Fruit fly (Drosophila melanogaster): ENCODE data around the gene Irbp18.
A peak's percentile ranks its signal among the peaks of the same experiment; 100 is the strongest.
"Not testable (repeated sequence)": the region's sequence is repeated elsewhere in the genome, so short reads cannot be mapped to it uniquely, and the experiment has no call there.

Gene Irbp18

DNA sequence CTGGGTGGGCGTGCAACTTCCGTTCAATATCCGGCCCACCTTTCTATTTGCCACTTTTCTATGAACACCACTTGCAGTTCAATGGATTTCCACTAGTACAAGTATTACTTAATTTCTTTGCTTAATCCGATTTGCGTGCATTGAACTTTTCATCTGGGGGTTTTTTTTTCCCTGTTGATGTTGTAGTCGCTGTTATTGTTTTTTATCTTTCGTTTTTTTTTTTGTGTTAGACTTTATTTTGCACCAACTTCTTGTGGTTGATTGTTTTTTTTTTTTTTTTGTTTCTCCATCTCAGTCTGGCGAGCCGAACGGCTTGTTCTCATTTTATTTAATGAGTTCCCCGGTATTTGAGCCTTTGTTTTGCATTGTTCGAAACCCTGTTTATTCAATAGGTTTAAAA is 38.4 kb upstream of the Irbp18 start:
- TF ChIP-seq CG6808 (GFP tag; optimal IDR thresholded peaks at IDR 0.05): peak; percentile 68
- peak; percentile 46 for TF ChIP-seq CG8632 (GFP tag; optimal IDR thresholded peaks at IDR 0.05)
- TF ChIP-seq Eip78C (GFP tag): peak; percentile 70
- TF ChIP-seq CG3032 (tag; optimal IDR thresholded peaks at IDR 0.05): no peak
- 0 out of 2 replicates have a peak, but pooled peaks have one; percentile 7 for TF ChIP-seq CG15336 (GFP tag; IDR thresholded peaks at IDR 0.05)
- peak; percentile 66 to 74 for TF ChIP-seq ss (GFP tag; optimal IDR thresholded peaks at IDR 0.05)
- no peak for TF ChIP-seq CG6163 (GFP tag; IDR thresholded peaks at IDR 0.05)
- TF ChIP-seq CG10669 (GFP tag; optimal IDR thresholded peaks at IDR 0.05): no peak
- TF ChIP-seq CG6276 (GFP tag; optimal IDR thresholded peaks at IDR 0.05): no peak
- TF ChIP-seq spab (GFP tag; optimal IDR thresholded peaks at IDR 0.05): no peak
- TF ChIP-seq CG7368 (GFP tag; optimal IDR thresholded peaks at IDR 0.05): no peak
- TF ChIP-seq CG9139 (GFP tag; optimal IDR thresholded peaks at IDR 0.05): peak; percentile 63
- peak; percentile 52 for TF ChIP-seq dsx (GFP tag; optimal IDR thresholded peaks at IDR 0.05; ENCODE audit: poor library complexity, severe bottlenecking)
- TF ChIP-seq CG8119 (GFP tag; IDR thresholded peaks at IDR 0.05): no peak

DNA sequence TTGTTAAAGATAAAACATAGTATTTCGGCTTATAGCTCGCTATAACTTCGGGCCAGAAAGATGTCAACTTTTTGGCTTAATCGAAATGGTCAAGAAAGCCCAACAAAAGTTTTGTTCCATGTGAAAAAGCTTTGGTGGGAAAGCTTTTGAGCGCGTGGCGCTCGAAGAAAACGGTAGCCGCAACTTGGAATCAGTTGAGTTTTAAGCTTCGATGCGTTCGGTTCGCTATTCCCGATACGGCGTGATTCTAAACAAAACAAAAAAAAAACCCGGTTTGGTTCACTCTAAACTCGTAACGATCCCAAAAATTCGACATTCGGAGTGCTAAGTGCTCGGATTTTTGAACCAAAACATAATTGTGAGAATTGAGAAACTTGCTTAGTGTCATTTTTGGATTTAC is 37.9 kb upstream of the Irbp18 start, which contains the start of gene IRSp53:
Gene IRSp53 (plus strand): TSS at position 204 of the 400 bp plus-strand sequence.
- no peak for TF ChIP-seq Eip93F (GFP tag; optimal IDR thresholded peaks at IDR 0.05)
- TF ChIP-seq CG15336 (GFP tag; IDR thresholded peaks at IDR 0.05): peak; percentile 27; the same call in 1 of the 2 replicates

DNA sequence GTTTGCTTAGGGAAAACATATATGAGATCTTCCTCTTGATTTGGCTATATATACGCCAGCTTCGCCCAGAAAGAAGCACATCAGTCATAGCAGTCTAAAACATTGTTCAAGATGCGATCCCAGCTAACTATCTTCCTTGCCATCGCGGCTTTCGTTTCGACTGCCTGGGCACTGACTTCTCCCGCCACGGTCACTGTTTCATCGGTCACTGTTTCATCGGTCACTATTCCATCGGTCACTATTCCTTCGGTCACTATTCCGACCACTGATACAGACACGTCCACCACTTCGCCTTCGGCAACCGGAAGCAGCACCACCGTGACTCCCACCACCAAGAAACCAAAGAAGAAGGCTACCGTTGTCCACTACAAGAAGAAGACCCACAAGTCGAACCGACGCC is 36.9 kb upstream of the Irbp18 start, which contains the start of gene CG14143:
Gene CG14143 (plus strand): TSS at position 102 of the 400 bp plus-strand sequence.
- TF ChIP-seq CG10631, Ets21C, cyc (GFP tag; optimal IDR thresholded peaks at IDR 0.05): not testable (repeated sequence)

DNA sequence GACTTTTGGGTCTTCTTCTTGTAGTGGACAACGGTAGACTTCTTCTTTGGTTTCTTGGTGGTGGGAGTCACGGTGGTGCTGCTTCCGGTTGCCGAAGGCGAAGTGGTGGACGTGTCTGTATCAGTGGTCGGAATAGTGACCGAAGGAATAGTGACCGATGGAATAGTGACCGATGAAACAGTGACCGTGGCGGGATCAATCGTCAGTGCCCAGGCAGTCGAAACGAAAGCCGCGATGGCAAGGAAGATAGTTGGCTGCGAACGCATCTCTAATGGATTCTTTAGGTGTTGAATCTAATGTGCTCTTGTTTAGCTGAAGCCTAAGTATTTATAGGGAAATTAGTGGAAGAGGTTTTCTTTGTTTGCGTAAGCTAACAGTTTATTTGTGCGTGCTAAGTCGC is 34.1 kb upstream of the Irbp18 start, which contains the start of gene CG32074:
Gene CG32074 (minus strand): TSS at position 268 of the 400 bp plus-strand sequence.
- not testable (repeated sequence) for TF ChIP-seq Eip78C (GFP tag); CG10631 (GFP tag; optimal IDR thresholded peaks at IDR 0.05); cyc (GFP tag; optimal IDR thresholded peaks at IDR 0.05)

DNA sequence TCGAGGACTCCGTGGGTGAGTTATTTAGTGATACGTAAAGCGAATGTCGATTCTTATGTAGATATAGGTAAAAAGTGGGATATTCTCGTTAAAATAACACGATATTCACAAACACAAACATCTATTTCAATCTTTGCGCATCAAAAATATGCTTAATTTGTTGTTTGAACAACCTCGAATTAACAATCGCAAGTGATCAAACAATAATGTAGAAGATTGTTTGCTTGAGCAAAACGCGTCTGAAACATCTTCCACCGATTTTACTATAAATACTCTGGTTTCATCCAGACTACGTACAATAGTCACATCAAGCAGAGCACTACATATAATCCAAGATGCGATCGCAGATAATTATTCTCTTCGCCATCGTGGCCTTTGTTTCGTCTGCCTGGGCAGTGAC is 32.5 kb upstream of the Irbp18 start, which contains the start of gene nol:
Gene nol (plus strand): TSS at position 301 of the 400 bp plus-strand sequence.
- TF ChIP-seq Hr38 (GFP tag; optimal IDR thresholded peaks at IDR 0.05) (no peak), spab (GFP tag; optimal IDR thresholded peaks at IDR 0.05) (no peak), Sox15 (GFP tag; optimal IDR thresholded peaks at IDR 0.05) (no peak), Gug (GFP tag; IDR thresholded peaks at IDR 0.05) (no peak), cyc (GFP tag; optimal IDR thresholded peaks at IDR 0.05) (no peak), Smox (GFP tag; optimal IDR thresholded peaks at IDR 0.05) (no peak), CG8119 (GFP tag; IDR thresholded peaks at IDR 0.05) (no peak), CG10669 (GFP tag; optimal IDR thresholded peaks at IDR 0.05) (no peak)

DNA sequence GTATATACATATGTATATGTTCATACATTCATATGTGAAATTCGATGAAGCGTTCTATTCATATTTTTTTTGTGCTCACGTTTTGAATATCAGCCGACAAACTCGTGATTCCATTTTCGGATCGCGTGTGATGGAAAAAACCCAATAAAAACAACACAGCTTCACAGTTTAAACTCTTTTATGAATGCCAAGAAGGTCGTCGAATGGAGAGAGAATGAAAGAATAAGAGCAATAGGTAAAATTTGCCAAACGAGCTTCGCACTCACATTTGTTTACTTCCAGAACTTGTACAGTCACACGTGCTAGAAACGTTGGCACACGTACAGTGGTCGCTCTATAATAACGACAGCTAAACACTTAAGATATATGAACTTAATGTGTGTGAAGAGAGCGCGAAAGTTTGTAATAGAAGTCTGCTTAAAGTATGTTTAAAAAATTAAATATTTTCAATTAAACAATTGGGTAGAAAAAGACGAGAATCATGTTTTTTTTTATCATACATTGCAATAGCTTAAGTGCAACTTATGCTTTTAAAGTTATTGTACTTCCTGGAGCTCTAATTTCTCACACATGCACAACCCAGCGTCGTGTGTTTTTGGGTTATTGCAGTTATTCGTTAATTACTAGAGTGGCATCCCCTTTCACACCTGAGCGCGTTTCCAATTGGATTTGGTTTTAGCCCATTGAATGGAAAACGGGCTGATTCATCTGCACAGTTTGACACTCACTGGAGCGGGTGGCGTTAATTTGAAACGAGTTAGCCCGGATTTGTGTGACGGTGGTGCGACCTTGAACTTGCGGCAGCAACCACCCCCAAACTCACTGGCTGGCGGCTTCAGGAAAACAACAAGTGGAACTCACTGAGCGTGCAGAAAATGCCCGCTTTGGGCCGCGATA is 27.9 kb upstream of the Irbp18 start:
- peak; percentile 8 for TF ChIP-seq fkh (GFP tag; optimal IDR thresholded peaks at IDR 0.05)
- no peak for TF ChIP-seq CG15336 (GFP tag; IDR thresholded peaks at IDR 0.05)

DNA sequence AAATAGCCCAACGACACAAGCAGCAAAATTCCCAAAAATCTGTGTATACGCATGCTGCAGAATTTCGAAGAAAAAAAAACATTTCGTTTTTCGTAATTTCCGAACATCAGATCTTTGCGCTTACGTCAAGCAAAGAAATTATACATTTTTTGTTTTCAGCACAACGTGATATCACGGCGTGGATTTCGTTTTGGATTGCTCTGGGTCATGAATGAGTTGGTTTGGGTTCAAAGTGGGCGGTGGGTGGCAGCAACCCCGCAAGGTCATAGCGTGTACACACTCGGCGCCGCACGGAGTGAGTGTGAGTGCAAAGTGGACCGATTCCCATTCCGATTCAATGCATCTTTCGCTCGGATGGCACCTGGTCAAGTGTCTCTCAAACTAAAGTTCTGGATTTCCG is 26.9 kb upstream of the Irbp18 start:
- TF ChIP-seq Eip75B (GFP tag; optimal IDR thresholded peaks at IDR 0.05) (no peak), svp (GFP tag) (peak; percentile 88), Ets21C (GFP tag; optimal IDR thresholded peaks at IDR 0.05) (no peak)

Measured in whole organism, prepupa.